Worm (Caenorhabditis elegans) whole organism, midembryonic: ENCODE measurements around the gene coq-3.

ENCODE experiments used
- T22C8.4 ChIP-seq: fragments of 200-800 bp; sonication (Bioruptor generic); IDR thresholded peaks from 2 replicates; pipeline ENCODE4 v1.3.6; 2022; ENCODE audit warnings: missing genetic modification characterization, missing compliant biosample characterization
- cog-1 ChIP-seq: sonication (generic microtip); optimal IDR thresholded peaks from 2 replicates; lab custom pipeline; 2016; ENCODE audit warnings: missing genetic modification characterization, missing compliant biosample characterization
- klf-2 ChIP-seq: fragments of 200-800 bp; sonication (Bioruptor generic); conservative IDR thresholded peaks from 2 replicates; pipeline ENCODE4 v1.3.6; 2022; ENCODE audit warnings: missing genetic modification reagents, missing genetic modification characterization, missing compliant biosample characterization
- ref-1 ChIP-seq: fragments of 200-800 bp; sonication (Bioruptor generic); conservative IDR thresholded peaks from 2 replicates; pipeline ENCODE4 v1.3.6; 2022; ENCODE audit warnings: missing genetic modification reagents, missing genetic modification characterization, missing compliant biosample characterization
- ztf-23 ChIP-seq: fragments of 200-800 bp; sonication (Bioruptor generic); IDR thresholded peaks from 2 replicates; pipeline ENCODE4 v1.3.6; 2022; ENCODE audit warnings: missing genetic modification reagents, missing genetic modification characterization, missing compliant biosample characterization

- TF ChIP-seq ztf-23 (GFP tag; lab: Robert Waterston, UW), result no peak
- TF ChIP-seq klf-2 (GFP tag; lab: Robert Waterston, UW), result no peak
- TF ChIP-seq cog-1 (tag; lab: Kevin White, UChicago), result no peak
- TF ChIP-seq ref-1, result no peak
- no peak for TF ChIP-seq T22C8.4 (GFP tag; lab: Robert Waterston, UW)
Observed at ce11 chrIV:14754912-14755311, 41.2 kb downstream of the coq-3 start, which contains the start of gene Y57G11C.499.
